Worm (Caenorhabditis elegans) whole organism, L3 larva: ENCODE measurements around the gene C06G4.4.

Experiments
- nhr-12 ChIP-seq: fragments of 150-350 bp; optimal IDR thresholded peaks from 2 replicates; lab custom pipeline; 2014; ENCODE audit warnings: missing biosample characterization, missing genetic modification characterization
- nhr-28 ChIP-seq: fragments of 150-350 bp; optimal IDR thresholded peaks from 2 replicates; lab custom pipeline; 2014; ENCODE audit warnings: missing biosample characterization, missing genetic modification characterization
- unc-62 ChIP-seq: fragments of 150-350 bp; sonication (generic microtip); optimal IDR thresholded peaks from 4 replicates; lab custom pipeline; 2014; ENCODE audit warnings: missing biosample characterization, missing genetic modification reagents, missing genetic modification characterization
- ztf-11 ChIP-seq: fragments of 150-350 bp; optimal IDR thresholded peaks from 2 replicates; lab custom pipeline; 2014; ENCODE audit warnings: missing biosample characterization, missing genetic modification characterization

- TF ChIP-seq unc-62 (GFP tag; lab: Kevin White, UChicago) (no peak), nhr-12 (tag; lab: Kevin White, UChicago) (no peak), nhr-28 (tag; lab: Kevin White, UChicago) (no peak), ztf-11 (tag; lab: Kevin White, UChicago) (no peak)
Observed at ce11 chrIII:8004091-8004490, 26.5 kb upstream of the C06G4.4 start, which contains the start of gene C06G4.6.
